Fruit fly (Drosophila melanogaster) whole organism, pupa: ENCODE results near the gene mfas.

Experiments
- CG10348 ChIP-seq: fragments of 200-800 bp; sonication (Bioruptor generic); IDR thresholded peaks from 2 replicates; pipeline ENCODE4 v1.3.6; 2022; ENCODE audit warnings: missing biosample characterization, missing genetic modification characterization
- CG12605 ChIP-seq: fragments of 200-800 bp; sonication (Bioruptor generic); IDR thresholded peaks from 2 replicates; pipeline ENCODE4 v1.3.6; 2022; ENCODE audit warnings: missing biosample characterization, missing genetic modification characterization
- CG13204 ChIP-seq: fragments of 200-800 bp; sonication (Bioruptor generic); optimal IDR thresholded peaks from 2 replicates; lab custom pipeline; 2018; ENCODE audit warnings: missing biosample characterization, mild to moderate bottlenecking, missing genetic modification characterization, moderate library complexity
- CG14655 ChIP-seq: fragments of 200-800 bp; sonication (Bioruptor generic); optimal IDR thresholded peaks from 3 replicates; lab custom pipeline; 2017; ENCODE audit warnings: mild to moderate bottlenecking, missing biosample characterization, missing genetic modification reagents, missing genetic modification characterization
- CG15710 ChIP-seq: fragments of 200-800 bp; sonication (Bioruptor generic); optimal IDR thresholded peaks from 2 replicates; lab custom pipeline; 2018; ENCODE audit warnings: missing biosample characterization, mild to moderate bottlenecking, missing genetic modification characterization, moderate library complexity
- CG17806 ChIP-seq: fragments of 200-800 bp; sonication (Bioruptor generic); optimal IDR thresholded peaks from 2 replicates; lab custom pipeline; 2018; ENCODE audit warnings: missing biosample characterization, mild to moderate bottlenecking, missing genetic modification characterization, moderate library complexity
- CG32121 ChIP-seq: fragments of 200-800 bp; sonication (Bioruptor generic); IDR thresholded peaks from 2 replicates; pipeline ENCODE4 v1.3.6; 2022; ENCODE audit warnings: missing biosample characterization, missing genetic modification characterization
- CG34367 ChIP-seq: fragments of 200-800 bp; sonication (Bioruptor generic); optimal IDR thresholded peaks from 2 replicates; lab custom pipeline; 2018; ENCODE audit warnings: missing biosample characterization, mild to moderate bottlenecking, missing genetic modification characterization
- CG4496 ChIP-seq: fragments of 200-800 bp; sonication (Bioruptor generic); IDR thresholded peaks from 3 replicates; pipeline ENCODE4 v1.3.6; 2022; ENCODE audit warnings: missing biosample characterization, missing genetic modification characterization
- CG8159 ChIP-seq: fragments of 200-800 bp; sonication (Bioruptor generic); optimal IDR thresholded peaks from 3 replicates; lab custom pipeline; 2018; ENCODE audit warnings: missing biosample characterization, mild to moderate bottlenecking, missing genetic modification characterization, moderate library complexity
- CG8301 ChIP-seq: fragments of 200-800 bp; sonication (Bioruptor generic); optimal IDR thresholded peaks from 2 replicates; lab custom pipeline; 2018; ENCODE audit warnings: missing biosample characterization, mild to moderate bottlenecking, missing genetic modification characterization
- CG9948 ChIP-seq: fragments of 200-800 bp; sonication (Bioruptor generic); optimal IDR thresholded peaks from 2 replicates; lab custom pipeline; 2018; ENCODE audit warnings: missing biosample characterization, mild to moderate bottlenecking, missing genetic modification characterization, moderate library complexity
- D1 ChIP-seq: fragments of 200-800 bp; sonication (Bioruptor generic); optimal IDR thresholded peaks from 2 replicates; lab custom pipeline; 2018; ENCODE audit warnings: missing biosample characterization, mild to moderate bottlenecking, missing genetic modification characterization, moderate library complexity
- EcR ChIP-seq: fragments of 200-800 bp; sonication (Bioruptor generic); optimal IDR thresholded peaks from 3 replicates; lab custom pipeline; 2019; ENCODE audit warnings: missing biosample characterization, missing genetic modification characterization, mild to moderate bottlenecking, moderate library complexity, missing genetic modification reagents
- Ets98B ChIP-seq: fragments of 200-800 bp; sonication (Bioruptor generic); IDR thresholded peaks from 2 replicates; pipeline ENCODE4 v1.3.6; 2022; ENCODE audit warnings: missing biosample characterization, missing genetic modification characterization
- Pif1A ChIP-seq: fragments of 200-800 bp; sonication (Bioruptor generic); optimal IDR thresholded peaks from 3 replicates; lab custom pipeline; 2016; ENCODE audit warnings: missing biosample characterization, missing genetic modification characterization
- Pif1B ChIP-seq: fragments of 200-800 bp; sonication (Bioruptor generic); optimal IDR thresholded peaks from 3 replicates; lab custom pipeline; 2016; ENCODE audit warnings: missing biosample characterization, missing genetic modification characterization
- Snoo ChIP-seq: fragments of 200-800 bp; sonication (Bioruptor generic); optimal IDR thresholded peaks from 3 replicates; lab custom pipeline; 2017; ENCODE audit warnings: missing biosample characterization, mild to moderate bottlenecking, missing genetic modification characterization, inconsistent platforms
- fd96Ca ChIP-seq: fragments of 200-800 bp; sonication (Bioruptor generic); IDR thresholded peaks from 3 replicates; pipeline ENCODE4 v1.3.6; 2022; ENCODE audit warnings: missing biosample characterization, missing genetic modification characterization
- gl ChIP-seq: fragments of 200-800 bp; sonication (Bioruptor generic); optimal IDR thresholded peaks from 2 replicates; lab custom pipeline; 2018; ENCODE audit warnings: missing biosample characterization, mild to moderate bottlenecking, missing genetic modification characterization
- rn ChIP-seq: fragments of 200-800 bp; sonication (Bioruptor generic); IDR thresholded peaks from 2 replicates; pipeline ENCODE4 v1.3.6; 2022; ENCODE audit warnings: missing biosample characterization, missing genetic modification characterization

The mfas gene

DNA sequence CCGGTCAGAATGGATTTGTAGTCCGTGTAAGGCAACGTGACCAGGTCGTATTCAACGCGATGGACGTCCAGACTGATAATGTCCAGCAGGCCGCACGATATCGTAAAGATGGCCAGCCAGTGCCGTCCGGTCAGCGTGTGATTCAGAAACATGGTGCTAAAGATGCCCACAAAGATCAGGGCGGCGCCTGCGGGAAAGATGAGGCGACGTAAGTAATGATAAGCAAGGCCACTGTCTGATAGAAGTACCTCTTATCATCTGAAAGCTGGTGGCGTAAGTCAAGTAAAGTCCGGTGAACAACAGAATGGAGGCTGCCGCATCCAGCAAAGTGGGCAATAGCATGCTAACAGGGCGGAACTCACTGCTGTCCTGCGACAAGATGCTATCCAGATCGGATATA, 19.3 kb downstream of the mfas start:
- TF ChIP-seq Snoo (tag; lab: Kevin White, UChicago) = no peak
- no peak for TF ChIP-seq rn (GFP tag; lab: Robert Waterston, UW)
- TF ChIP-seq EcR = peak; percentile 24
- TF ChIP-seq CG34367 = no peak
- TF ChIP-seq CG15710 (tag; lab: Kevin White, UChicago) = no peak
- TF ChIP-seq CG14655 (GFP tag; lab: Kevin White, UChicago) = no peak

DNA sequence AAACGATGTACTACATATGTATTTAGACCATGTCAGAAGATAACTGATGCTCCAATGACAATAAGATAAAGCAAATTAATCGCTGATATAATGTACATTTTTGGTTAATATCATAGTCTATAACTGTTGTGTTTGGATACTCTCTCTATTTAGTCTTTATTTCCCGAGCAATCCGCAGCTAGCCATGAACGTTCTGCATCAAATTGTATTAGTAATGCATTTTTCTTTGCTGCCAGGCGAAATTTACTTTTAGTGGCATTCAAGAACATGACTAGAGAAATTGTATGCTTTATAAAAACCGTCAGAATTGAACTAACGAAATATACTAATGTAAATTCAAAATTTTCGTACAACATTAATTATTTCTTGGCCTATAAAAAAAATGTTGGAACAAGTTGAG, 21.7 kb downstream of the mfas start, which contains the start of gene GC2:
TSS of gene GC2 (plus strand) at position 301 of the 400 bp plus-strand sequence.
- TF ChIP-seq D1 (no peak), Ets98B (GFP tag; lab: Robert Waterston, UW) (no peak), CG4496 (GFP tag; lab: Robert Waterston, UW) (no peak), Pif1B (no peak)
- TF ChIP-seq, all 21 proteins: peak for 0

DNA sequence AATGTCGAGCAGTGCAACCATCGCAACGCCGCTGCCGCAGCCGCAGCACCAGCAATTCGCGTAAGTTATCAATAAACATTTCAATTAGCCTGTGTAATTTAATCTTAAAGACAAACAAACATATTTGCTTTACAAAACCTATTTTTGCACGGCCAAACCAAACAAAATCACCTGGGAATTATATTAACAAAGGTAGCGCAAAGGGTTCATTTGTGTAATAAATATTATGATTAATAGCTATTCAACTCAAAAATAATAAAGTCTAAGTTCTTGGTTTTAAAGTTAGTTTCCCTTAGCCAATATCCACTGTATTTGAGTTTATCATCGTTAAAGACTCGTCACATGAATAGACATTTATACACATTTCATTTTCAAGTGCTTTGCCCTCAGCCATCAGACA, 23.9 kb downstream of the mfas start:
- TF ChIP-seq Ets98B (GFP tag; lab: Robert Waterston, UW) = peak; percentile 66
- TF ChIP-seq CG4496 (GFP tag; lab: Robert Waterston, UW) = peak; percentile 45; the same call in 1 of the 3 replicates
- TF ChIP-seq Pif1B = peak; percentile 10
- TF ChIP-seq CG15710 (tag; lab: Kevin White, UChicago) = peak; percentile 21
- no peak for TF ChIP-seq CG34367
- TF ChIP-seq CG8159 (tag; lab: Kevin White, UChicago) = peak; percentile 16
- TF ChIP-seq Snoo (tag; lab: Kevin White, UChicago) = no peak
- 0 out of 2 replicates have a peak, but pooled peaks have one; percentile 22 for TF ChIP-seq CG12605 (GFP tag; lab: Robert Waterston, UW)
- no peak for TF ChIP-seq CG13204 (GFP tag; lab: Kevin White, UChicago)
- no peak for TF ChIP-seq CG10348 (GFP tag; lab: Robert Waterston, UW)
- TF ChIP-seq CG9948 (tag; lab: Kevin White, UChicago) = peak; percentile 8
- peak; percentile 71 for TF ChIP-seq CG32121
- TF ChIP-seq D1 = no peak
- peak; percentile 59 for TF ChIP-seq CG8301 (tag; lab: Kevin White, UChicago)
- TF ChIP-seq CG17806 (tag; lab: Kevin White, UChicago) = peak; percentile 17
- no peak for TF ChIP-seq Pif1A (GFP tag; lab: Kevin White, UChicago)

DNA sequence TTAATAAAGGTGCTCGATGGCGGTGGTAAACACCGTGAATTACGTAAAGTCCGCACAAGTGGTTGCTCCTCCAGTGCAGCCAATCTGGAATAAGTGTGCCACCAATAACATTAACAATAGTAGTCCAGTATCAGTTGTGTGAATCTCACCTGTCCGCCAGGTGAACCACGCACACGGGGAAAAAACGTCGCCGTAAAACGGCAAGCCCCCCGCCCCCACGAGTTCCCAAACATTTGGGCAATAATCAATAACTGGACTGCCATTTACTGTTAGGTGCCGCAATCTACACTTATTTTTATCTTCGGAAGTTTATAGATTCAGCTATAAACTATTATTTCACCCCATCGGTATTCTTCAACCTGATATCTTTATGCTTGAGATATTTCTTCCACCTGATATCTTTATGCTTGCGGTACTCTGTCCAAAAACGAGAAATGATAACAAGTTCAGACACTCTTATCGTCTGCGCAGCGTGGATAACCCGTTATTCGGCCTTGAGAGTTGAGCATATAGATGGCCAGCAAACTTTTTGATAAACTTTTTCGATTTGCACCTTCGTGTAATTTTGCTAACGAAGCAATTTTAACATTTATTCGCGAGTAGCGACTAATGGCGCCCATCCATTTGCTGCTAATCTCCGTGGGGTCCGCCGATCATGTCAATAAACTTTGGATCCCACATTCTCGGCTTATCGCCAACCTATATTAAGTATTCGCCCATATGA, 24.9 kb downstream of the mfas start:
- TF ChIP-seq CG8301 (tag; lab: Kevin White, UChicago) = no peak
- TF ChIP-seq Snoo (tag; lab: Kevin White, UChicago) = no peak
- TF ChIP-seq Ets98B (GFP tag; lab: Robert Waterston, UW) = no peak
- no peak for TF ChIP-seq CG9948 (tag; lab: Kevin White, UChicago)
- no peak for TF ChIP-seq CG17806 (tag; lab: Kevin White, UChicago)
- TF ChIP-seq CG15710 (tag; lab: Kevin White, UChicago) = no peak
- peak; percentile 84 for TF ChIP-seq EcR

DNA sequence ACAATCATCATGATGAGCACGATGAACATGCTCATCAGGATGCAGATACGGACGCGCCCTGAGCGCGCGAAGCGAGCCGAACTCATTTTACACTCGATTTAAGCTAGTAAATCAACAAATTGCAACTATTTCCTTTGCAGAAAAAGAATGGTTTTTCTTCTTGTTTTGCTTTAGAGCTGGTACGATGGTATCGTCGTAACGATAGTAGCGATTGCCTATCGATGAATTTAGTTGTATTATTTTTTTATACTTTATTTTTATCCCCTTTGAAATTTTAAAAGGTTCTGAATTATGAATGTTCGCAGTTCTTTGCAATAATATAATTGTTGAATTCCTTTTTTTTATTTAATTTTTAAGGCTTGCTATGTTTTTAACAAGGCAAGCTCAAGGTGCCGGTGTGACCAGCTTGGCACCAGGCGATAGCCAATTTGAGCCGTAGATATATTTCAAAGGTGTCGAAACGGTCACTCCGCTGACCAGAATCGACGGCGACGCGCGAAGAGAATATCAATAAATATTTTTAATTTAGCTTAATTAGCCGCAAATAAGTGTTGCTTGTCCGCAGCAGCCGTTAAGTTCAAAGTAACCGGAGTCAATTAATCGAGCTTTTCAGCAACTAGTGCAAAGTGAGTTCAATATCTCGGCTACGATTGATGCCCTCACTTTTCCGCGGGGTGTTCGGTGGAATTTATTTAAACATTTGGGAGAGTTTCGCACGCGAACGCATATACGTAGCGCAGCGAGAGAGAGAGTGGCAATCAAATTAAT, 25.7 kb downstream of the mfas start, which contains the start of the genes CG12213 and GC1:
TSS of gene CG12213 (minus strand) at position 430 of the 768 bp plus-strand sequence.
TSS of gene GC1 (plus strand) at position 447 of the 768 bp plus-strand sequence.
- TF ChIP-seq CG34367 (peak; percentile 8), CG14655 (GFP tag; lab: Kevin White, UChicago) (no peak), CG4496 (GFP tag; lab: Robert Waterston, UW) (no peak), EcR (peak; percentile 1), CG8159 (tag; lab: Kevin White, UChicago) (peak; percentile 35), CG32121 (no peak; the same call in 1 of the 2 replicates), CG10348 (GFP tag; lab: Robert Waterston, UW) (0 out of 2 replicates have a peak, but pooled peaks have one; percentile 16), fd96Ca (GFP tag; lab: Robert Waterston, UW) (no peak), Pif1B (no peak), Ets98B (GFP tag; lab: Robert Waterston, UW) (0 out of 2 replicates have a peak, but pooled peaks have one; percentile 10), CG12605 (GFP tag; lab: Robert Waterston, UW) (no peak), D1 (no peak), CG8301 (tag; lab: Kevin White, UChicago) (no peak), CG15710 (tag; lab: Kevin White, UChicago) (peak; percentile 24), Snoo (tag; lab: Kevin White, UChicago) (peak; percentile 4), CG9948 (tag; lab: Kevin White, UChicago) (peak; percentile 13), CG17806 (tag; lab: Kevin White, UChicago) (no peak), Pif1A (GFP tag; lab: Kevin White, UChicago) (no peak), CG13204 (GFP tag; lab: Kevin White, UChicago) (no peak), gl (no peak), rn (GFP tag; lab: Robert Waterston, UW) (no peak)

DNA sequence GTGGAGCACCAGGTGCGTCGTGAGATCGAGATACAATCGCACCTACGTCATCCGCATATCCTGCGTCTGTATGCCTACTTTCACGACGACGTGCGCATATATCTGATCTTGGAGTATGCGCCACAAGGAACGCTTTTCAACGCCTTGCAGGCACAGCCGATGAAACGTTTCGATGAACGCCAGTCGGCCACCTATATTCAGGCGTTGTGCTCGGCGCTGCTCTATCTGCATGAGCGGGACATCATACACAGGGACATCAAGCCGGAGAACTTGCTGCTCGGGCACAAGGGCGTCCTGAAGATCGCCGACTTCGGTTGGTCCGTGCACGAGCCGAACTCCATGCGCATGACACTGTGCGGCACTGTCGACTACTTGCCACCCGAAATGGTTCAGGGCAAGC, 29.1 kb downstream of the mfas start:
- TF ChIP-seq CG32121 = no peak
- TF ChIP-seq D1 = no peak
- no peak for TF ChIP-seq CG13204 (GFP tag; lab: Kevin White, UChicago)
- no peak for TF ChIP-seq CG15710 (tag; lab: Kevin White, UChicago)
- no peak for TF ChIP-seq CG10348 (GFP tag; lab: Robert Waterston, UW)
- no peak for TF ChIP-seq Snoo (tag; lab: Kevin White, UChicago)
- no peak for TF ChIP-seq gl
- no peak for TF ChIP-seq CG8159 (tag; lab: Kevin White, UChicago)
- TF ChIP-seq EcR = no peak
- TF ChIP-seq fd96Ca (GFP tag; lab: Robert Waterston, UW) = no peak
- no peak for TF ChIP-seq Ets98B (GFP tag; lab: Robert Waterston, UW)
- no peak for TF ChIP-seq CG8301 (tag; lab: Kevin White, UChicago)
- no peak for TF ChIP-seq CG34367
- no peak for TF ChIP-seq rn (GFP tag; lab: Robert Waterston, UW)
